Worm (Caenorhabditis elegans): Measurements from ENCODE around the gene vamp-8.

- no peak for TF ChIP-seq T22C8.4 (GFP tag; IDR thresholded peaks at IDR 0.05)
- no peak for TF ChIP-seq klf-2 (GFP tag; conservative IDR thresholded peaks at IDR 0.05)
- TF ChIP-seq med-1 (GFP tag; optimal IDR thresholded peaks at IDR 0.05; ENCODE audit: insufficient read depth) = no peak
- no peak for TF ChIP-seq ztf-29 (GFP tag; IDR thresholded peaks at IDR 0.05)
- TF ChIP-seq ztf-23 (GFP tag; IDR thresholded peaks at IDR 0.05) = no peak
- no peak for TF ChIP-seq flt-1 (GFP tag; IDR thresholded peaks at IDR 0.05)
- no peak for TF ChIP-seq tab-1 (GFP tag; IDR thresholded peaks at IDR 0.05)
- no peak for TF ChIP-seq ref-1 (GFP tag; conservative IDR thresholded peaks at IDR 0.05)
Observed at ce11 chrIV:13878738-13879137, 13.7 kb upstream of the vamp-8 start.

Measured in whole organism, midembryonic.